Worm (Caenorhabditis elegans) whole organism, young adult: Measurements from ENCODE around the gene rif-1.2.

Experiments
- B0019.2 ChIP-seq: fragments of 200-800 bp; sonication (Bioruptor generic); conservative IDR thresholded peaks from 2 replicates; pipeline ENCODE4 v1.3.6; 2022; ENCODE audit warnings: missing genetic modification reagents, missing genetic modification characterization, missing compliant biosample characterization
- B0336.3 ChIP-seq: fragments of 200-800 bp; sonication (Bioruptor generic); IDR thresholded peaks from 2 replicates; pipeline ENCODE4 v1.3.6; 2022; ENCODE audit warnings: missing genetic modification characterization, missing compliant biosample characterization
- C06A6.2 ChIP-seq: fragments of 200-800 bp; sonication (Bioruptor generic); conservative IDR thresholded peaks from 2 replicates; pipeline ENCODE4 v1.3.6; 2022; ENCODE audit warnings: missing genetic modification characterization, missing compliant biosample characterization
- C17E4.6 ChIP-seq: fragments of 200-800 bp; sonication (Bioruptor generic); IDR thresholded peaks from 2 replicates; pipeline ENCODE4 v1.3.6; 2022; ENCODE audit warnings: missing genetic modification reagents, missing genetic modification characterization, missing compliant biosample characterization
- F22D6.2 ChIP-seq: sonication (generic microtip); optimal IDR thresholded peaks from 2 replicates; lab custom pipeline; 2016; ENCODE audit warnings: mild to moderate bottlenecking, missing genetic modification characterization, missing compliant biosample characterization
- F23B12.7 ChIP-seq: sonication (generic microtip); optimal IDR thresholded peaks from 2 replicates; lab custom pipeline; 2017; ENCODE audit warnings: missing genetic modification characterization, mild to moderate bottlenecking, missing compliant biosample characterization, antibody characterized with exemption, moderate library complexity; ENCODE audit not compliant: insufficient read depth
- F52B5.7 ChIP-seq: sonication (generic microtip); optimal IDR thresholded peaks from 2 replicates; lab custom pipeline; 2016; ENCODE audit warnings: mild to moderate bottlenecking, missing genetic modification characterization, missing compliant biosample characterization
- F55B11.4 ChIP-seq: sonication (generic microtip); optimal IDR thresholded peaks from 2 replicates; lab custom pipeline; 2016; ENCODE audit warnings: missing compliant biosample characterization, missing genetic modification characterization, borderline replicate concordance; ENCODE audit not compliant: insufficient read depth
- F57C9.4 ChIP-seq: sonication (generic microtip); optimal IDR thresholded peaks from 2 replicates; lab custom pipeline; 2017; ENCODE audit warnings: mild to moderate bottlenecking, missing genetic modification characterization, missing compliant biosample characterization
- K12H6.12 ChIP-seq: fragments of 200-800 bp; sonication (Bioruptor generic); optimal IDR thresholded peaks from 2 replicates; lab custom pipeline; 2018; ENCODE audit warnings: mild to moderate bottlenecking, missing genetic modification characterization, missing compliant biosample characterization
- T07F8.4 ChIP-seq: sonication (generic microtip); optimal IDR thresholded peaks from 2 replicates; lab custom pipeline; 2016; ENCODE audit warnings: mild to moderate bottlenecking, missing genetic modification characterization, moderate library complexity, missing compliant biosample characterization
- T26A5.8 ChIP-seq: sonication (generic microtip); optimal IDR thresholded peaks from 2 replicates; lab custom pipeline; 2016; ENCODE audit warnings: missing genetic modification characterization, missing compliant biosample characterization
- Y53G8AR.9 ChIP-seq: fragments of 200-800 bp; sonication (Bioruptor generic); conservative IDR thresholded peaks from 2 replicates; pipeline ENCODE4 v1.3.6; 2022; ENCODE audit warnings: missing genetic modification reagents, missing genetic modification characterization, missing compliant biosample characterization
- Y56A3A.18 ChIP-seq: fragments of 200-800 bp; sonication (Bioruptor generic); IDR thresholded peaks from 2 replicates; pipeline ENCODE4 v1.3.6; 2022; ENCODE audit warnings: missing genetic modification reagents, missing genetic modification characterization, missing compliant biosample characterization
- Y95B8A.8 ChIP-seq: fragments of 200-800 bp; sonication (Bioruptor generic); IDR thresholded peaks from 2 replicates; pipeline ENCODE4 v1.3.6; 2022; ENCODE audit warnings: missing genetic modification reagents, missing genetic modification characterization, missing compliant biosample characterization
- aptf-2 ChIP-seq: fragments of 200-800 bp; sonication (Bioruptor generic); conservative IDR thresholded peaks from 2 replicates; pipeline ENCODE4 v1.3.6; 2022; ENCODE audit warnings: missing genetic modification reagents, missing genetic modification characterization, missing compliant biosample characterization
- bed-1 ChIP-seq: fragments of 200-800 bp; sonication (Bioruptor generic); IDR thresholded peaks from 2 replicates; pipeline ENCODE4 v1.3.6; 2022; ENCODE audit warnings: missing genetic modification reagents, missing genetic modification characterization, missing compliant biosample characterization
- bed-2 ChIP-seq: fragments of 200-800 bp; sonication (Bioruptor generic); IDR thresholded peaks from 2 replicates; pipeline ENCODE4 v1.3.6; 2022; ENCODE audit warnings: missing genetic modification reagents, missing genetic modification characterization, missing compliant biosample characterization
- cebp-2 ChIP-seq: fragments of 200-800 bp; sonication (Bioruptor generic); IDR thresholded peaks from 2 replicates; pipeline ENCODE4 v1.3.6; 2022; ENCODE audit warnings: missing genetic modification characterization, missing compliant biosample characterization
- die-1 ChIP-seq: sonication (generic microtip); optimal IDR thresholded peaks from 2 replicates; lab custom pipeline; 2016; ENCODE audit warnings: missing genotype, mild to moderate bottlenecking, missing genetic modification characterization, missing compliant biosample characterization
- dox-1 ChIP-seq: fragments of 200-800 bp; sonication (Bioruptor generic); IDR thresholded peaks from 2 replicates; pipeline ENCODE4 v1.3.6; 2022; ENCODE audit warnings: missing genetic modification reagents, missing genetic modification characterization, missing compliant biosample characterization
- egl-18 ChIP-seq: fragments of 200-800 bp; sonication (Bioruptor generic); IDR thresholded peaks from 2 replicates; pipeline ENCODE4 v1.3.6; 2022; ENCODE audit warnings: missing genetic modification reagents, missing genetic modification characterization, missing compliant biosample characterization
- ekl-4 ChIP-seq: fragments of 200-800 bp; sonication (Bioruptor generic); IDR thresholded peaks from 2 replicates; pipeline ENCODE4 v1.3.6; 2022; ENCODE audit warnings: missing genetic modification reagents, missing genetic modification characterization, missing compliant biosample characterization
- fkh-3 ChIP-seq: sonication (generic microtip); optimal IDR thresholded peaks from 2 replicates; lab custom pipeline; 2016; ENCODE audit warnings: mild to moderate bottlenecking, missing genetic modification characterization, missing compliant biosample characterization
- hlh-12 ChIP-seq: sonication (generic microtip); optimal IDR thresholded peaks from 2 replicates; lab custom pipeline; 2016; ENCODE audit warnings: missing genetic modification characterization, missing compliant biosample characterization
- hsf-1 ChIP-seq: fragments of 200-800 bp; sonication (Bioruptor generic); IDR thresholded peaks from 2 replicates; pipeline ENCODE4 v1.3.6; 2022; ENCODE audit warnings: missing genetic modification reagents, missing genetic modification characterization, missing compliant biosample characterization
- let-526 ChIP-seq: fragments of 200-800 bp; sonication (Bioruptor generic); IDR thresholded peaks from 2 replicates; pipeline ENCODE4 v1.3.6; 2022; ENCODE audit warnings: missing genetic modification reagents, missing genetic modification characterization, missing compliant biosample characterization
- lin-26 ChIP-seq: fragments of 200-800 bp; sonication (Bioruptor generic); IDR thresholded peaks from 2 replicates; pipeline ENCODE4 v1.3.6; 2022; ENCODE audit warnings: missing genetic modification reagents, missing genetic modification characterization, missing compliant biosample characterization
- lin-54 ChIP-seq: fragments of 200-800 bp; sonication (Bioruptor generic); optimal IDR thresholded peaks from 2 replicates; lab custom pipeline; 2018; ENCODE audit warnings: mild to moderate bottlenecking, missing genetic modification characterization, missing compliant biosample characterization
- nhr-27 ChIP-seq: fragments of 200-800 bp; sonication (Bioruptor generic); optimal IDR thresholded peaks from 2 replicates; lab custom pipeline; 2018; ENCODE audit warnings: mild to moderate bottlenecking, missing genetic modification characterization, moderate library complexity, missing compliant biosample characterization
- nhr-80 ChIP-seq: sonication (generic microtip); optimal IDR thresholded peaks from 2 replicates; lab custom pipeline; 2016; ENCODE audit warnings: missing genetic modification characterization, missing compliant biosample characterization
- pbrm-1 ChIP-seq: fragments of 200-800 bp; sonication (Bioruptor generic); IDR thresholded peaks from 2 replicates; pipeline ENCODE4 v1.3.6; 2022; ENCODE audit warnings: missing genetic modification reagents, missing genetic modification characterization, missing compliant biosample characterization
- pha-4 ChIP-seq: fragments of 150-350 bp; sonication (generic microtip); optimal IDR thresholded peaks from 2 replicates; lab custom pipeline; 2014; ENCODE audit warnings: missing biosample characterization, missing genetic modification reagents, missing genetic modification characterization
- rpc-1 ChIP-seq, 2 experiments: fragments of 150-350 bp in 1 of 2; sonication (generic microtip) in 1 of 2; optimal IDR thresholded peaks; 2 replicates each; lab custom pipeline; 2014 to 2018; ENCODE audit warnings: missing biosample characterization in 1 of 2, missing genetic modification characterization in 1 of 2, missing genetic modification reagents in 1 of 2, missing genotype in 1 of 2
- snpc-1.1 ChIP-seq: sonication (generic microtip); optimal IDR thresholded peaks from 2 replicates; lab custom pipeline; 2017; ENCODE audit warnings: missing genetic modification characterization, mild to moderate bottlenecking, missing compliant biosample characterization, antibody characterized with exemption, moderate library complexity, missing genotype, missing genetic modification reagents; ENCODE audit not compliant: insufficient read depth
- snpc-1.3 ChIP-seq: sonication (generic microtip); optimal IDR thresholded peaks from 2 replicates; lab custom pipeline; 2017; ENCODE audit warnings: missing genetic modification characterization, mild to moderate bottlenecking, missing compliant biosample characterization, antibody characterized with exemption, moderate library complexity, missing genotype, missing genetic modification reagents; ENCODE audit not compliant: insufficient read depth
- ztf-22 ChIP-seq: fragments of 200-800 bp; sonication (Bioruptor generic); optimal IDR thresholded peaks from 2 replicates; lab custom pipeline; 2018; ENCODE audit warnings: mild to moderate bottlenecking, missing genetic modification characterization, moderate library complexity, missing compliant biosample characterization
- ztf-25 ChIP-seq: fragments of 200-800 bp; sonication (Bioruptor generic); IDR thresholded peaks from 2 replicates; pipeline ENCODE4 v1.3.6; 2022; ENCODE audit warnings: missing genetic modification reagents, missing genetic modification characterization, missing compliant biosample characterization
- ztf-26 ChIP-seq: sonication (generic microtip); optimal IDR thresholded peaks from 2 replicates; lab custom pipeline; 2017; ENCODE audit warnings: missing genetic modification characterization, missing compliant biosample characterization

The rif-1.2 gene

DNA sequence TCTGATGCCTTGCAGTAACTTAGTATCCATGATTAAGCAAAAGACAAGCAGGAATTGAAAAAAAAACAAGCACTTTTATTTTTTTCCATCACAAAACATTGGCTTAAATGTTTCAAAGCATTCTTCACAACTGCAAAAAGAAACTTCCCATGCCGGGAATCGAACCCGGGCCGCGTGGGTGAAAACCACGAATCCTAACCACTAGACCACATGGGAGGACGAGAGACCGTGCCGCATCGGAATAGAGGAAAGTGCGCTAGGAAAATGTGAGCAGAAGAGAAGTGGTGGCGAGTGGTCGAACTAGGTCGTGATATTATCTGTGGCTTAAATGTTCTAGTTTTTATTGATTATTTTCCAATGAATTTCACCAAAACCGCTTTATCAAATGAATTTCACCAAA lies 3.7 kb downstream of the rif-1.2 start (continued):
- TF ChIP-seq rpc-1 (optimal IDR thresholded peaks at IDR 0.05; lab: Kevin White, UChicago) (peak; percentile 65), rpc-1 (tag; optimal IDR thresholded peaks at IDR 0.05; lab: Kevin White, UChicago) (peak; percentile 81), T26A5.8 (tag; lab: Kevin White, UChicago) (peak; percentile 6), Y53G8AR.9 (GFP tag; lab: Robert Waterston, UW) (no peak), C06A6.2 (GFP tag; lab: Robert Waterston, UW) (0 out of 2 replicates have a peak, but pooled peaks have one; percentile 30), ekl-4 (GFP tag; lab: Robert Waterston, UW) (peak; percentile 41; the same call in 1 of the 2 replicates), bed-2 (GFP tag; lab: Robert Waterston, UW) (no peak), pha-4 (tag; lab: Kevin White, UChicago) (no peak), snpc-1.3 (tag; lab: Kevin White, UChicago) (peak; percentile 59), F23B12.7 (tag; lab: Kevin White, UChicago) (no peak), nhr-27 (tag; lab: Kevin White, UChicago) (no peak), ztf-25 (GFP tag; lab: Robert Waterston, UW) (0 out of 2 replicates have a peak, but pooled peaks have one; percentile 46), aptf-2 (GFP tag; lab: Robert Waterston, UW) (no peak), F57C9.4 (tag; lab: Kevin White, UChicago) (no peak), egl-18 (GFP tag; lab: Robert Waterston, UW) (no peak), F55B11.4 (tag; lab: Kevin White, UChicago) (no peak), ztf-22 (GFP tag; lab: Kevin White, UChicago) (no peak), pbrm-1 (GFP tag; lab: Robert Waterston, UW) (peak; percentile 78; the same call in 1 of the 2 replicates), F22D6.2 (tag; lab: Kevin White, UChicago) (no peak), lin-26 (peak; percentile 86), K12H6.12 (tag; lab: Kevin White, UChicago) (peak; percentile 38), F52B5.7 (tag; lab: Kevin White, UChicago) (no peak), ztf-26 (peak; percentile 8), hsf-1 (GFP tag; lab: Robert Waterston, UW) (no peak), Y56A3A.18 (GFP tag; lab: Robert Waterston, UW) (0 out of 2 replicates have a peak, but pooled peaks have one; percentile 71), dox-1 (GFP tag; lab: Robert Waterston, UW) (peak; percentile 87), fkh-3 (tag; lab: Kevin White, UChicago) (no peak), bed-1 (GFP tag; lab: Robert Waterston, UW) (no peak), C17E4.6 (no peak), let-526 (GFP tag; lab: Robert Waterston, UW) (no peak), nhr-80 (tag; lab: Kevin White, UChicago) (no peak), die-1 (tag; lab: Kevin White, UChicago) (peak; percentile 80), B0336.3 (GFP tag; lab: Robert Waterston, UW) (no peak; the same call in 1 of the 2 replicates), B0019.2 (GFP tag; lab: Robert Waterston, UW) (no peak), hlh-12 (tag; lab: Kevin White, UChicago) (no peak), T07F8.4 (tag; lab: Kevin White, UChicago) (no peak), cebp-2 (no peak), lin-54 (GFP tag; lab: Kevin White, UChicago) (peak; percentile 27), Y95B8A.8 (GFP tag; lab: Robert Waterston, UW) (0 out of 2 replicates have a peak, but pooled peaks have one; percentile 55), snpc-1.1 (tag; lab: Kevin White, UChicago) (peak; percentile 5)
- TF ChIP-seq, all 124 proteins: peak for 49
